Fruit fly (Drosophila melanogaster): ENCODE measurements around the gene esc.

Gene esc

DNA sequence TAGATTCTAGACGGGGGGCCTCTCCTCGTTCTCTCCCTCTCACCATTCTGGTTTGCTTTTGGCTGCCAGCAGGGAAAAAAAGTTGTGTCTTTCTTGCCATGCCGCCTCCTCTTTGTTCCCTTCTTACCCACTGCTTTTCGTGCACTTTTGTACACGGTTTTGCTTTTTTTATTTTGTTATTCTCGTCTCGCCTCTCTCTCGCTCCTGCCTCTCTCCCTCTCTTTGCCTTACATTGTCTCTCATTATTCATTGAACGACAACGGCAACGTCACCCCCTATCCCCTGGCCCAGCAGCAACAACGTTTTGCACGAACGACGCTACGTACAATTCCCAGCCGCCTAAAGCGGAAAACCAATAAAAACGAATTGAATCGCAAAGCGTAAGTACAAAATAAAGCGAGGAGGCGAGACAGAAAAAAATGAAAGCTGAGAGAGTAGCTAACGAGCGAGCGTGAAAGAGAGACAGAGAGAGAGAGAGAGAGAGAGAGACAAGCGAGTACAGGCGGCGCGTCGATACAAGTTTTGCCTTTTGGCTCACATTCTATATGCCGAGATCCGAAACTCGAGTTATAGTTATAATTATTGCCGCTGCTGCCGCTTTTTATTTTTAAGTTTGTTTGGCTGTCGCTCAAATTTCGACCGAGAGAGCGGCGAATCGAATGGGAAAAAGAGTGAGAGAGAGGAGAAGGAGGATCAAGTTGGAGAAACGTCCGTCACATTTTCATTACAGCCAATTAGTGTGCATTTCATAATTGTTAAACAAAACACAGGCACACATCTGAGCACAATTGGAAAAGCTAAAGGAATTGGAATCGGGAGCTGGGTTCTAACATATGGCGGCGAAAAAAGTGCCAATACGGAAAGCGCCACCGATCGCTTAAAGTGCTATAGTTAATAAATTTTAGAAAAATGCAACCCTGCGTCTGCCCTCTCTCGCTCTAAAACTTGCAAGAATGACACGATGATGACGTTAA is 22.2 kb downstream of the esc start (continued):
- TF ChIP-seq salr (GFP tag; optimal IDR thresholded peaks at IDR 0.05): peak; percentile 62
- TF ChIP-seq CG8632 (GFP tag; optimal IDR thresholded peaks at IDR 0.05): peak; percentile 60
- peak; percentile 33 for TF ChIP-seq Met (GFP tag; optimal IDR thresholded peaks at IDR 0.05)
- peak; percentile 40 for TF ChIP-seq Eip93F (GFP tag; optimal IDR thresholded peaks at IDR 0.05)
- TF ChIP-seq CG3919 (GFP tag; optimal IDR thresholded peaks at IDR 0.05): peak; percentile 52
- peak; percentile 58 for TF ChIP-seq Smox (GFP tag; optimal IDR thresholded peaks at IDR 0.05)
- peak; percentile 85 for TF ChIP-seq CG1621 (tag; optimal IDR thresholded peaks at IDR 0.05)
- peak; percentile 22 for TF ChIP-seq CG6792 (GFP tag; optimal IDR thresholded peaks at IDR 0.05)
- TF ChIP-seq CG11294 (GFP tag; IDR thresholded peaks at IDR 0.05): peak; percentile 59
- no peak; the same call in 1 of the 3 replicates for TF ChIP-seq CG8119 (GFP tag; IDR thresholded peaks at IDR 0.05)
- peak; percentile 78 for TF ChIP-seq Ets96B (tag; optimal IDR thresholded peaks at IDR 0.05)
- TF ChIP-seq CG6854 (GFP tag; optimal IDR thresholded peaks at IDR 0.05): peak; percentile 85
- peak; percentile 95 for TF ChIP-seq CG6163 (GFP tag; IDR thresholded peaks at IDR 0.05)
- TF ChIP-seq Hr4 (GFP tag; optimal IDR thresholded peaks at IDR 0.05): no peak
- peak; percentile 84 for TF ChIP-seq CG6808 (GFP tag; optimal IDR thresholded peaks at IDR 0.05)
- TF ChIP-seq Sox15 (GFP tag; optimal IDR thresholded peaks at IDR 0.05): no peak

DNA sequence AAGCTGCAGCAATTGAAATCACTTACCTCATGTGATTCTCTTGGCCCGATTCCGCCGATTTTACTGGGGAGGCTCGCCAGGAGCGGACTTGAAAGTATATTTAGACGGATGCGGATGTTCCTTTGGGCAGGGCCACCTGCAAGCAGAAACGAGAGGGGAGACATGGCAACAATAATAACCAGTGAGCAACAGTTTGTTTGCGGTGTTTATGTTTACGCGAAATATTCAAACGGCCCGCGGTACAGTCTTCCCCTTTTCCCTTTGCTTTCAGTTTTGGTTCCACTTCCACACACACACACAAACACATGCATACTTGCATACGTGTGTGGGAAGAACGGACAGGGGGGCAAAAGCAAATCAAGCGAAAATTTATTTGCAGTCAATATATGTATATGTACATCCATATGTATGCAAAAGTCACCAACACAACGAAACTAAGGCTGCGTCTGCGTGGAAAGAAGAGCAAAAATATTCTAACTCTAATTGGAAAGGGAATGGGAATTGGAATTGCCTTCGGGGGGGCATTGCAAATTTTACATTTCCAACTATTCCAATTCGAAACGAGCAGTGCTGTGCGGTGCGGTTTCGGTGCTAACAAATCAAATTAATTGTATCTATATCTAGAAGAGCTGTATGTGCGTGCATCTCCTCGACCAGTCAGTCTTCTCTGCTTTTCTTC is 23.0 kb downstream of the esc start:
- no peak for TF ChIP-seq CG15336 (GFP tag; IDR thresholded peaks at IDR 0.05)
- TF ChIP-seq CG6163 (GFP tag; IDR thresholded peaks at IDR 0.05): no peak
- peak; percentile 41 for TF ChIP-seq vri (GFP tag; optimal IDR thresholded peaks at IDR 0.05)
- TF ChIP-seq CG6854 (GFP tag; optimal IDR thresholded peaks at IDR 0.05): no peak
- TF ChIP-seq esn (GFP tag; optimal IDR thresholded peaks at IDR 0.05): peak; percentile 11
- no peak for TF ChIP-seq Hr4 (GFP tag; optimal IDR thresholded peaks at IDR 0.05)
- TF ChIP-seq CG11902 (GFP tag; optimal IDR thresholded peaks at IDR 0.05): peak; percentile 42
- TF ChIP-seq Lpt (GFP tag; optimal IDR thresholded peaks at IDR 0.05): peak; percentile 1
- no peak for TF ChIP-seq CG11762 (GFP tag; optimal IDR thresholded peaks at IDR 0.05; ENCODE audit: insufficient read depth)
- TF ChIP-seq CG6808 (GFP tag; optimal IDR thresholded peaks at IDR 0.05): no peak
- TF ChIP-seq Eip75B (GFP tag; optimal IDR thresholded peaks at IDR 0.05): no peak
- no peak for TF ChIP-seq CG9139 (GFP tag; optimal IDR thresholded peaks at IDR 0.05)
- peak; percentile 27 for TF ChIP-seq fkh (GFP tag; optimal IDR thresholded peaks at IDR 0.05)
- peak; percentile 48 for TF ChIP-seq Eip78C (GFP tag)

DNA sequence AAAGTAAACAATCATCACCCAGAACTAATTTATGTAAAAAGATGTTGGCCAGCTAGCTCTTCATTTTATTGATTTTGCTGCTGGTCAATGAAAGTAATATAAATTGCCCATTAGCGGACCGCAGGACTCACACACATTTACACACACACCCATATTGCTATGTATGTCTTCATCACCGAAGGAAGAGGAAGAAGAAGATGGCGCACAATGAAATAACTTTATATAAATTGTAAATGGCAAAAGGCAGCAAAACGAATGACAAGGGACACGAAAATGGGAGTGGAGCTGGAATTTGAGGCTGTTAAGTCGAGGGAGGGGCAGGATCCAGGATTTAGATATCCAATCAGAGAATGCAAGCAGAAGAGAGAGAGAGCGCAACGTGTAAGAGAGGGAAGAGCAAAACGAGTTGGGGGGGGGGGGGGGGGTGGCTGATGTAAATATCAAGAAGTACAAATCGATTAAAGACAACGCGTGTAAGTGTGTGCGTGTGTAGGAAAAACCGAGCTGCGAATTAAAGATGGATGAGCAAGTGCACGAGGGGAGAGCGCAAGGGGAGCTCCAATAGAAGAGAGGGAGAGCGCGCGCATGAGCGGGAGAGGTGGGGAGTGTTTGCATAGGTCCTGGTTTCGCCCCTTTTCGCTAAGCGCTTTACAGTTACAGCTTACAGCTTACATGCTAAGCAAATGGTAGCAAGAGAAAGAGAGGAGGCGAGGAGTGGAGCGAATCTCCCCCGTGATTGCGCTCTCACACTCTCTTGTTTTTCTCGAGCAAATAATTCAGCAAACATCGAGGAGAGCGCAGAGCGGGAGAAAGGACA is 24.8 kb downstream of the esc start:
- peak; percentile 26 for TF ChIP-seq Lpt (GFP tag; optimal IDR thresholded peaks at IDR 0.05)
- TF ChIP-seq CG6854 (GFP tag; optimal IDR thresholded peaks at IDR 0.05): no peak
- TF ChIP-seq OdsH (GFP tag; optimal IDR thresholded peaks at IDR 0.05): no peak
- peak; percentile 23; the same call in 1 of the 3 replicates for TF ChIP-seq eg (GFP tag; IDR thresholded peaks at IDR 0.05)
- TF ChIP-seq CG9139 (GFP tag; optimal IDR thresholded peaks at IDR 0.05): peak; percentile 6
- TF ChIP-seq ss (GFP tag; optimal IDR thresholded peaks at IDR 0.05): peak; percentile 30 to 75
- TF ChIP-seq Smox (GFP tag; optimal IDR thresholded peaks at IDR 0.05): no peak
- no peak for TF ChIP-seq CG7368 (GFP tag; optimal IDR thresholded peaks at IDR 0.05)
- peak; percentile 12 for TF ChIP-seq CG32006 (GFP tag; optimal IDR thresholded peaks at IDR 0.05)
- peak; percentile 73 for TF ChIP-seq Eip78C (GFP tag)
- TF ChIP-seq dsx (GFP tag; optimal IDR thresholded peaks at IDR 0.05; ENCODE audit: poor library complexity, severe bottlenecking): peak; percentile 32
- peak; percentile 15 for TF ChIP-seq Sox14 (GFP tag; optimal IDR thresholded peaks at IDR 0.05)
- 0 out of 2 replicates have a peak, but pooled peaks have one; percentile 15 for TF ChIP-seq CG15336 (GFP tag; IDR thresholded peaks at IDR 0.05)
- TF ChIP-seq CG3919 (GFP tag; optimal IDR thresholded peaks at IDR 0.05): peak; percentile 24
